Fruit fly (Drosophila melanogaster) ovary, adult (tissue): ENCODE data around the gene Rbcn-3B.
A peak's percentile ranks its signal among the peaks of the same experiment; 100 is the strongest.

Experiments
- CG17801 ChIP-seq: fragments of 200-800 bp; optimal IDR thresholded peaks from 2 replicates; lab custom pipeline; 2019; ENCODE audit warnings: missing biosample characterization, mild to moderate bottlenecking, missing genetic modification characterization, moderate library complexity; ENCODE audit not compliant: partially characterized antibody

The Rbcn-3B gene

DNA sequence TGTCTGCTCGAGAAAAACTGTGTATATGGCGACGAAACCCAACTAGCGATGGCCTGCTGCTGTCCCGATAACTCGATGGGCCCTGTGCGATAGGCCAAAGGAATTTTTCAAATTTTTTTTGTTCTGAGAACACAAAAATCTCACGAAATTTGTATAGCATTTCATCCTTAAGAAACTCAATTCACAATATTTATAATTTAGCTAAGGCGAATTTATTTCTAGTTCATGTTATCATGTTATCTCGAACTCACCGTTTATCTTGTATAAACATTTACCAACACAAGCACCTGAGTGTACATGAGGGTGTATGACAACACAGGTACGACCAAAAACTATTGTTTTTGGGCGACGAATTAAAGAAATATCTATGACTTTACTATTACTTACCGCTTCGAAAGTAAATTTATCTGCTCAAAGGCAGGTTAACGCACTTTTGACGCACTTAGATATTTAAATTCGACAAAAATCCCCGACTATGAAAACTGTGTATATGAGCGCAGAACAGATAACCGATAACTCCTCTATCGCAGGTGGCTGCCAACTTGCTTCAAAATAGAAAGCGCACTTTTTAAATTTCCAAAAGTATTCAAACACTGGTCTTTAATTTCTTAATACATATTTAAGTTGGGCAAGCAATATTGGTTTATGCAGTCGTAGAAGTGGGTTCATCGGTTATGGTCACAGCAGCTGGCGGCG lies 8.4 kb upstream of the Rbcn-3B start, which contains the start of gene arm:
TSS of gene arm (minus strand) at position 524 of the 696 bp plus-strand sequence.
- TF ChIP-seq CG17801 (GFP tag; lab: Kevin White, UChicago): no peak

DNA sequence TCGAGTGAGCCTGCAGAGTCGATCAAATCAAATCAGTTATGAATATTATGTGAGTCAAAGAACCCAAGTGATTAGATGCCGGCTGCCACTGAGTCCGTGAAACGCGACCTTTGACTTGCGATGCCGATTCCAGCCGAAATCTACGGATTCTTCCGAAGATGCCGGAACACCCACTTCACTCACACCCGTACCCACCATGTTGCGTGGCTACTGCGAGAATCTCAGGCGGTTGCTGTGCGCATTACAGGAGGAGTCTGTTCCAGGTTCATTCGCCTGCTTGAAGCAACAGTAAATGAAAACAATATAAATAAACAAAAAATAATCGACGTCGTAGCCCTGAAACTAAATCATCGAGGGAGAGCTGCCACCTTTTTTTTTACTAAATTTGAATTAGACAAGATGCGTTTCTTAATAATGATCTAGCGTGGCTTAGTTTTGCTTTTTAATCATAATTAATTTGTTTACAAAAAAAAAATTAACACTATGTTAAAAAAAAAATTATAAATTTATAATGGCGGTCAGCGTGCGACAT lies 7.0 kb upstream of the Rbcn-3B start, which contains the start of gene Ldaf1:
TSS of gene Ldaf1 (minus strand) at position 307 of the 532 bp plus-strand sequence.
- no peak for TF ChIP-seq CG17801 (GFP tag; lab: Kevin White, UChicago)

DNA sequence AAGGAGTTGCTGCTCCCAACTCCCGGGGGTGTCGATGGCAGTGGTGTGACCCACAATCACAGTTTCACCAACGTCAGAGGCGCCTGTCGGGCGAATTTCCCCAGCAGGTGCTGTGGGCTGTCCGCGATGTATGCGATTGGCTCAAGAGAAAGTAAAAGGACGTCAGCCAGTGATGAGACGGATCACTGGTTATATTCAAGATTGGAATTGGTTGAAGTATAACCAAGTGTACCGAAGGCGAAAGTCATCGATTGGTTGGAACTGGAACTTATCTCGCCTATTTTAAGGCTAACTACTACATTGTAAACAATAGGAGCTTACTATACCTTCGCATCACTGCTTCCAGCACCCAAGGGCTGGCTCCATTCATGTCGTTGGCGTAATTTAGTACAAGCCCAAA lies 5.6 kb upstream of the Rbcn-3B start, which contains the start of gene CG32801:
TSS of gene CG32801 (minus strand) at position 101 of the 400 bp plus-strand sequence.
- no peak for TF ChIP-seq CG17801 (GFP tag; lab: Kevin White, UChicago)

DNA sequence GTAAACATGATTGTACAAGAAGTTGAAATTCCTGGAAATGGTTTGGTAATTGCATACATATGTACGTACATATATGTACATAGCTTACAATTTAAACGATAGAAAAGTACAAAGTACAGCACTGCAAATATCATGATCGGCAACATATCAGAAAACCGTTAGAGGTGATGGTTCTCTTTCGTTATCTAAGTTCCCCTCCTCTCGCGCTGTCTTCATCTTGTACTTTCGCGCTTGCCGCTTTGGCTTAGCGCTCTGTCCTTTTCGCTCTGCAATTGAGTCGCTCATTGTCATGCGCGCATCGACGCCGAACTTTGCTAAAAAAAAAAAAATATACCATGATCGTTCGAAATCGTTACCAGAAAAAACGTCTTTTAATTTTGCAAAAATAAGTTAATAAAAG lies 4.8 kb upstream of the Rbcn-3B start:
- no peak for TF ChIP-seq CG17801 (GFP tag; lab: Kevin White, UChicago)

DNA sequence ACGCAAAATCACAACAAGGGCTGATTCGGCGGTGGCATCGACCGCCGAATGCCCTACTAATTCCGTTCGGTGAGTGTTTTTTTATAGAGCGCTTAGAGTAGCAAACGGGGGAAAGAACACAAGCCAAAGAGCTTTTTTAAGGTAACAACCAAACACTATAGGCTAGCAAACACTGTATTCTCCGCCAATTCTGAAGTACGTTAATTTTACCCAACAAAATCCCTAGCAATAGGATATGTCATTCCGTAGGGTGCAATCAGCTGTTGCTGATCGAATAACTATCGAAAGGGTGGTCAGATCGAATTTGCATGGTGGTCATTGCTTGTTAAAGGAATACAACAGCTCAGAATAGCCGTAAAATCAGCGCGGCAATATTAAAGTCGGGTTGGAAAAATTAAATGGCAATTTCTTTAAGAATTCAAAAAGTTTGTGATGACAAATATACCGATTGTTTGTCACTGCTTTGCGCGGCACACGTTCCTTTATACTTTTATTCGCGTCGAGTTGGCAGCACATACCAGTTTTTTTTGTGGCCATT lies 924 bp upstream of the Rbcn-3B start, which contains the start of gene mip130:
TSS of gene mip130 (plus strand) at position 513 of the 538 bp plus-strand sequence.
- peak; percentile 39 for TF ChIP-seq CG17801 (GFP tag; lab: Kevin White, UChicago)

DNA sequence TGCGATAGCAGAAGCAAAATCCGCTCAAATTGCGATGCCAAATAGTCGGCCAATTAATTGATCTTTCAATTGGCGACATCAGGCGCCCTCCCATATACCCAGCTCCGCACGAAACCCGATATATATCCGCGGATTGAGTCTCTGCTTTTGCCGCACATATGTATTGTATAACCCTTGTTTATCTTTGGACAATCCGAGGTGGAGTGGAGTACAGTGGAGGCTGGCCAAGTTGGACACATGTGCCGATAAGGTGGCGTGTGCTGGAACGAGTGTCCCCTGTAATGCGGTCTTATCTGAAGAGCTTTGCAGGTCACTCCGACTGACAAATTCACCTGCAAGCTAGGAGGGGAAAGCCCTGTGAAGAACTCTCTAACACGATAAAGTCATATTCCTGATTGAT lies 813 bp downstream of the Rbcn-3B start:
- TF ChIP-seq CG17801 (GFP tag; lab: Kevin White, UChicago): no peak

DNA sequence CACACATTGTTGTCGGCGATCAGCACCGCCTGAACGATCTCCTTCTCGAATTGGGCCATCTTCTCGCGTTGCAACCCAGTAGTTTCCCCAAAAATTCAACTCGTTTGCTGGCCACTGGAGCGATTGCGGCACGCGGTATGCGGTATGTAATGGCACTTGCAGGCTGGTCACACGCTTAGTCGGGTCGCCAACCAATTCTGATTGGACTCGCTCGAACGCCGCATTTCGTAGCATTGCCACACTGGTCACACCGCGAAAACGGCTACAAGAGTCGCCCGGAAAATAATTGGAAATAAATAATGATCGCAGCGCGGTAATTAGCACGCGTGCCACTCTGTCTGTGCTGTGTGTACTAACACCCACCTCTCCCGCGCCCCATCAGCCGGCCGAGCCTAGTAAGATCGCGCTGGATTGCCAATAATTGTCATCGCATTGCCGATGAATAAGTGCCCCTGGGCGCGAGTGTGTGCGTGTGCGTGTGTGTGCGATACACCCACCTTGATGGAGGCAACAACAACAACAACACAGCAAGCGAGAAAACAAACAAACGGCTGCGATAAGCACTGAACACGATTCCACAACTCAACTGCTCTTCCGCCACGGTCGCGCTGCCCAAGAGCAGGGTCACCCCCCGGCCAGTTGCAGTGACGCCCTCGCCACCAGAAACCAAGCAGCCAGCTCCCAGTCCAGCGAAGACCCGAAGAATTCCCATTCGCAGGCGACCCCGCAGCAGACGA lies 14.2 kb downstream of the Rbcn-3B start, which contains the start of the genes eIF2Bepsilon and Ocrl:
TSS of gene eIF2Bepsilon (minus strand) at position 110 of the 737 bp plus-strand sequence.
TSS of gene Ocrl (plus strand) at position 217 of the 737 bp plus-strand sequence.
- no peak for TF ChIP-seq CG17801 (GFP tag; lab: Kevin White, UChicago)

DNA sequence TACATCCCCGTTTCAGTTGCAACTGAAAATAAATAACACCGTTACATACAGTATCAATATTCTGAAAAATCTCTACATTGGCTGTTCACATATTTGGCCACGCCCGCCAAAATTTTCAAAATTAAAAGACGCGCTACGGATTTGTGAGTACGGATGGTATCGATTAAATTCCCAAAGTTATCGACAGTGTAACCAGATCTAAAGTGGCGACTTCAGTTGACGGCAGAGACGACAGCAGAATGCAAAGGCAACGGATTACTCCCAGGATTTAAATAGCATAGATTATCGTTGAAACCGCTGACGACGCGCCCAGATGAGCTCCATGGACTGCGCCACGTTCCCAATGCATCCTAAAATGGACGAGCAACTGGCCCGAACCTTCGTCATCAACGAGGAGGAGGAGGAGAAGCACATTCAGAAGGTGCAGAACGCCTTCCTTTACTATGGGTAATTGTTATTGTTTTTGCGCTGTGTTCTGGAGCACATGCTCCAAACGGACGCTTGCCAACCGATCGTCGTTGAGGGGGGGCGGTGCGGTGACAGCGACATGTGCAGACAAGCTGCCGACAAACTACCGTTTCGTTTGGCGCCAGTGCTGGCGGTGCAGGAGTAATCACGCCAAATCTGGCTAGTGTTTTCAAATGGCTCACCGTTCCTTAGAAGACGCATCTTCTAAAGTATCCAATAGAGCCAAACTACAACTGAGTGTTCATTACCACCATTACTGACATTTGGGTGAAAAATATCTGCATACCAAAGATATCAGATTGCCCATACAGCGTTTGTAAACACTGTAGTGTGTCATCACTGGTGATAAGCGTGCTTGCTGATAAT lies 19.0 kb downstream of the Rbcn-3B start, which contains the start of gene CG11596:
TSS of gene CG11596 (plus strand) at position 211 of the 834 bp plus-strand sequence.
- peak; percentile 6 for TF ChIP-seq CG17801 (GFP tag; lab: Kevin White, UChicago)

DNA sequence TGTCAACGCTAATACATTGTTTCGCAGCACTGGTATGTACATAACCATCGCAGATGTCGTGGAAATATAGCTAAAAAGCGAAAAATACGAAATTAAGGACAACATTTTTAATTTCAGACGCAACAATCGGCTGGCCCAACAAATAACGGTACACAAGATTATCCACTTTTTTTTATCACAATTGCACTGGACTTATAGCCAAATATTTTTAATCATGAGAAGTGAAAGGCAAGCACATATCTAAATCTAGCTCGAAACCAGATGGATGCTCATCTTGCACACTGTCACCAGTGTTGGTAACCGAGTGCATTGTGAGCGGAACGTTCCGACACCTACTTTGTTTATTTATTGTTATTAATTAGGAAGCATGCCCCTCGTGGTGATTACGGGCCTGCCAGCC lies 31.3 kb downstream of the Rbcn-3B start, which contains the start of the genes CG3857 and CG3587:
TSS of gene CG3857 (minus strand) at position 21 of the 400 bp plus-strand sequence.
TSS of gene CG3587 (plus strand) at position 288 of the 400 bp plus-strand sequence.
- TF ChIP-seq CG17801 (GFP tag; lab: Kevin White, UChicago): peak; percentile 57

DNA sequence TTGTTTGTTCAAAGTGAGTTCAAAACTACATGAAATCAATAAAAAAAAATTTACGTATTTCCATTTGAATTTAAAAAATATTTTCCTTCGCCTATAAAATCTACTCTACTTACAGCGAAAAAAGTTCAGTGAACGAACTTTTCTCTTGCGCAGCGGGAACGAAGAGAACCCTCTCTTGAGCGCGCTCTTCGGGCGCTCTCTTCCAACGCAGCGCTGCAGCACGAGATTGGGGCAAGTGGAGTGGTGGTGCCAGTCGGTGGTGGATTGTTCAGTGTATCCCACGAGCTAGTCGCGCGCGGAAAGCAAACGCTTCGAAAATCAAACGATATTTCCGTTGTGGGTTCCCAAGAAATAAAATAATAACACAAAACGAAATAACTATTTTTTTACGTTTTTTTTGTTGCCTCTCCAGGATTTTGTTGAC lies 33.0 kb downstream of the Rbcn-3B start, which contains the start of gene Hr4:
TSS of gene Hr4 (plus strand) at position 272 of the 424 bp plus-strand sequence.
- no peak for TF ChIP-seq CG17801 (GFP tag; lab: Kevin White, UChicago)

DNA sequence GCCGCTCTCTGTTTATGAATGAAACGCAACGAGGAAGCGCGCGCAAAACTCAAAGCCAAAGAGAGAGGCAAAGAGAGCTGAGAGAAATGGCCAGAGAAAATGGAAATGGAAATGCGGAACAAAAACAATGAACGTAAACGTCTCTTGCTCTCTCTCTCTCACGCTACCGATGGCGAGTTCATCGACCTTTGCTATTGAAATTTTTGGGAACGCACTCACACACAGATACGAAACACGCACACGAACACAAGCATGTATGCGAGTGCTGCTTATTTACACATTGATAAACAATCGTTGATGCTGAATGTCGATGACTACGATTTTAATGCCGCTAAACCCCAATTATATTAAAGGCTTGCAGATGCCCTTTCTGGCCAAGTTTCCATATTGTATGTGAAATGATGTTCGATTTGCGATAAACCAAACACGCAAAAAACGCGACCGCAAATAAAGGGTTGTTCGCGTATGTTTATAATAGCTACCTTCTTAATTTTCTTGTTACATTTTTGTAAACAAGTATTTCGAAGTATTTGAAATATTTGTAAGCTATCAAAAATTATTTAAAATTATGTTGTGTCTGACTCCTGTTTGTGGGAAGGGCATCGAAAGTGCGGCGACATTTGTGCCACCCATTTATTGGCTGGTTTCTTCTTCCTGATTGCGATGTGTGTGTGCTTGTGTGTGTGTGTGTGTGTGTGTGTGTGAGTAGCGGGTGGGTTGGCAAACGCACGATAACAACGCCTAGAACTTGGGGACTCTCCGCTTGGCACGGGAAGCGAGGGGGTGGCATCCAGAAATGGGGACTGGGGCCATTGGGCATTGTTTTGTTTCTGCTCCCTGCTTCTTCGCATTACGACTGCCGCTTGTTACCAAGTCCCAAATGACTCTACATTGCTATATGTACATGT lies 34.9 kb downstream of the Rbcn-3B start:
- TF ChIP-seq CG17801 (GFP tag; lab: Kevin White, UChicago): no peak

DNA sequence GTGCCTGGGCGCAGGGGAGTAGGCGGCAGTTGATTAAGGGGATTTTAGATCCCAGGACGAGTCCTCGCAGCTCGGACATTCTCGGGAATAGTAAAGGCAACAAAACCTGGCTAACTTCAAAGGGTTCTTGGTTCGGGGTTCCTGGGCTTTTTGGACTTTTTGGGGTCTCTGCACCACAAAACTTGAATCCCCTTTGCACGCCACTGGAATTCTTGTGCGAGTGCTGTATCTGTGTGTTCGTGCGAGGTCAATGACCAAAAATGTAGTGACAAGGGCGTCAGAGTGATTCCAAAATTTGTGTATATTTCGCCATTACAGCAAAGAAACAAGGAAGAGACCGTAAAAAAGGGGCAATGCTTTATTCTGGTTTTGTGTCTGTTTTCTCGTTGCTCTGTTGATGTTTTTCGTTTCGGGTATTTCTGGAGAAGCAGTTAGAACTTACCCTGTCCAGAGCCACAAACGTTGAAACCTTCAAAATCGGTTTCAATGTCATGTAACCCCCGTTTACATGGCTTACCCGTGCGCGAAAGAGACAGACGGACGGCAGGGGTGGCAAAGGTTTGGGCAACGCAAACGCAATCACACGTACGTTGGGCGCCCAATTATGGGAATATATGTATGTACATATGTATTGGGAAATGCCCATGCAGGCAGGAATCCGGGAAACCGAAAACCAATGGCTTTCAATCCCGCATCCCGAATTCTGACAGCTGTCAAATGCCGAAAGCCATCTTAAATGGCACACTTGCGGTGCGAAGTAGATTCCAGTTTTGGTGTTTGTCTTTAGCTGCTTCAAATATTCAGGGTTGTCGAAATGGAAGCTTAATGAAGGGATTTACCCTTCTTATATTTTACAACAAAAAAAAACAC lies 35.8 kb downstream of the Rbcn-3B start:
- no peak for TF ChIP-seq CG17801 (GFP tag; lab: Kevin White, UChicago)
